Worm (Caenorhabditis elegans): Measurements from ENCODE around the gene D1046.4.

DNA sequence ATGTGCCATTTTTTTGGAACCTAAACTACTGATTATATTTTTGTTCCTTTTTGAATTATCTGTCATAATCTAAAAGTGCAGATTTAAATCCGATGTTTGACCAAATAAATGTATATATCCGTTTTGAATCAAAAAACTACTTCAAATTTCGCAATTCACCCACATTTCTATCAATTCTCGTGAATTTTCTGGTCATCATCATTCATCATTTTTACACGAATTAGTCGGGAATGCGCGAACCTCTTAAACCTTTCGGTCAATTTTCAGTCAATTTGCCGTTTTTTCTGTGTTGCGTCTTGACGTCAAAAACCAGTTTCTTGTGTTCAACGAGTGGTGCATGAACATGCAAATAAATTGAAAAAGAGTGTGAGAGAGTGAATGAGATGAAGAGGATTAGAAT is 20.5 kb downstream of the D1046.4 start:
- TF ChIP-seq F57A8.1 (GFP tag; optimal IDR thresholded peaks at IDR 0.05) (no peak), snpc-4 (GFP tag; optimal IDR thresholded peaks at IDR 0.05) (no peak), snpc-4 (tag; optimal IDR thresholded peaks at IDR 0.05) (no peak), F49E8.2 (tag; optimal IDR thresholded peaks at IDR 0.05; ENCODE audit: insufficient read depth) (no peak), lin-40 (tag; optimal IDR thresholded peaks at IDR 0.05) (peak; percentile 14), unc-62 (GFP tag; optimal IDR thresholded peaks at IDR 0.05) (no peak), atf-7 (tag; optimal IDR thresholded peaks at IDR 0.05) (no peak), nfya-1 (tag; optimal IDR thresholded peaks at IDR 0.05; ENCODE audit: borderline replicate concordance, insufficient read depth) (no peak), dpl-1 (GFP tag; optimal IDR thresholded peaks at IDR 0.05) (no peak)
